Worm (Caenorhabditis elegans) whole organism, young adult: Measurements from ENCODE around the gene cka-2.
"Not testable (repeated sequence)": the region's sequence is repeated elsewhere in the genome, so short reads cannot be mapped to it uniquely, and the experiment has no call there.

ENCODE experiments used
- C17E4.6 ChIP-seq: fragments of 200-800 bp; sonication (Bioruptor generic); IDR thresholded peaks from 2 replicates; pipeline ENCODE4 v1.3.6; 2022; ENCODE audit warnings: missing genetic modification reagents, missing genetic modification characterization, missing compliant biosample characterization
- D2030.7 ChIP-seq: fragments of 200-800 bp; sonication (Bioruptor generic); IDR thresholded peaks from 2 replicates; pipeline ENCODE4 v1.3.6; 2022; ENCODE audit warnings: missing genetic modification reagents, missing genetic modification characterization, missing compliant biosample characterization
- F55B11.4 ChIP-seq: sonication (generic microtip); optimal IDR thresholded peaks from 2 replicates; lab custom pipeline; 2016; ENCODE audit warnings: missing compliant biosample characterization, missing genetic modification characterization, borderline replicate concordance; ENCODE audit not compliant: insufficient read depth
- T07F8.4 ChIP-seq: sonication (generic microtip); optimal IDR thresholded peaks from 2 replicates; lab custom pipeline; 2016; ENCODE audit warnings: mild to moderate bottlenecking, missing genetic modification characterization, moderate library complexity, missing compliant biosample characterization
- Y53F4B.3 ChIP-seq: fragments of 200-800 bp; sonication (Bioruptor generic); IDR thresholded peaks from 2 replicates; pipeline ENCODE4 v1.3.6; 2022; ENCODE audit warnings: missing genetic modification reagents, missing genetic modification characterization, missing compliant biosample characterization
- akir-1 ChIP-seq: fragments of 200-800 bp; sonication (Bioruptor generic); optimal IDR thresholded peaks from 2 replicates; lab custom pipeline; 2018; ENCODE audit warnings: mild to moderate bottlenecking, missing genetic modification characterization, moderate library complexity, missing compliant biosample characterization
- aptf-2 ChIP-seq: fragments of 200-800 bp; sonication (Bioruptor generic); conservative IDR thresholded peaks from 2 replicates; pipeline ENCODE4 v1.3.6; 2022; ENCODE audit warnings: missing genetic modification reagents, missing genetic modification characterization, missing compliant biosample characterization
- attf-6 ChIP-seq: fragments of 200-800 bp; sonication (Bioruptor generic); IDR thresholded peaks from 2 replicates; pipeline ENCODE4 v1.3.6; 2022; ENCODE audit warnings: missing genetic modification reagents, missing genetic modification characterization, missing compliant biosample characterization
- bed-1 ChIP-seq: fragments of 200-800 bp; sonication (Bioruptor generic); IDR thresholded peaks from 2 replicates; pipeline ENCODE4 v1.3.6; 2022; ENCODE audit warnings: missing genetic modification reagents, missing genetic modification characterization, missing compliant biosample characterization
- cebp-1 ChIP-seq, 2 experiments: fragments of 200-800 bp in 1 of 2; sonication (Bioruptor generic) in 1 of 2; sonication (generic microtip) in 1 of 2; IDR thresholded peaks in 1 of 2; optimal IDR thresholded peaks in 1 of 2; 2 replicates each; pipeline versions ENCODE4 v1.3.6 to Lab custom; 2017 to 2022; ENCODE audit warnings: missing compliant biosample characterization in 2 of 2, missing genetic modification characterization in 2 of 2, mild to moderate bottlenecking in 1 of 2, missing genetic modification reagents in 1 of 2, moderate library complexity in 1 of 2
- ceh-91 ChIP-seq: fragments of 200-800 bp; sonication (Bioruptor generic); IDR thresholded peaks from 2 replicates; pipeline ENCODE4 v1.3.6; 2022; ENCODE audit warnings: missing genetic modification reagents, missing genetic modification characterization, missing compliant biosample characterization
- die-1 ChIP-seq: sonication (generic microtip); optimal IDR thresholded peaks from 2 replicates; lab custom pipeline; 2016; ENCODE audit warnings: missing genotype, mild to moderate bottlenecking, missing genetic modification characterization, missing compliant biosample characterization
- efl-1 ChIP-seq: fragments of 150-350 bp; optimal IDR thresholded peaks from 2 replicates; lab custom pipeline; 2014; ENCODE audit warnings: missing biosample characterization, missing genetic modification reagents, missing genetic modification characterization
- ekl-4 ChIP-seq: fragments of 200-800 bp; sonication (Bioruptor generic); IDR thresholded peaks from 2 replicates; pipeline ENCODE4 v1.3.6; 2022; ENCODE audit warnings: missing genetic modification reagents, missing genetic modification characterization, missing compliant biosample characterization
- lag-1 ChIP-seq: fragments of 200-800 bp; sonication (Bioruptor generic); IDR thresholded peaks from 2 replicates; pipeline ENCODE4 v1.3.6; 2022; ENCODE audit warnings: missing genetic modification reagents, missing genetic modification characterization, missing compliant biosample characterization
- lin-54 ChIP-seq: fragments of 200-800 bp; sonication (Bioruptor generic); optimal IDR thresholded peaks from 2 replicates; lab custom pipeline; 2018; ENCODE audit warnings: mild to moderate bottlenecking, missing genetic modification characterization, missing compliant biosample characterization
- madf-3 ChIP-seq: fragments of 200-800 bp; sonication (Bioruptor generic); IDR thresholded peaks from 2 replicates; pipeline ENCODE4 v1.3.6; 2022; ENCODE audit warnings: missing genetic modification reagents, missing genetic modification characterization, missing compliant biosample characterization
- nhr-90 ChIP-seq: sonication (generic microtip); optimal IDR thresholded peaks from 2 replicates; lab custom pipeline; 2016; ENCODE audit warnings: missing genotype, mild to moderate bottlenecking, missing genetic modification characterization, missing compliant biosample characterization
- pha-4 ChIP-seq: fragments of 150-350 bp; sonication (generic microtip); optimal IDR thresholded peaks from 2 replicates; lab custom pipeline; 2014; ENCODE audit warnings: missing biosample characterization, missing genetic modification reagents, missing genetic modification characterization
- sdz-38 ChIP-seq: sonication (generic microtip); optimal IDR thresholded peaks from 2 replicates; lab custom pipeline; 2016; ENCODE audit warnings: missing genotype, missing genetic modification characterization, missing compliant biosample characterization
- somi-1 ChIP-seq: fragments of 200-800 bp; sonication (Bioruptor generic); optimal IDR thresholded peaks from 2 replicates; lab custom pipeline; 2018; ENCODE audit warnings: mild to moderate bottlenecking, missing genetic modification characterization, missing compliant biosample characterization
- sptf-2 ChIP-seq: fragments of 200-800 bp; sonication (Bioruptor generic); optimal IDR thresholded peaks from 2 replicates; lab custom pipeline; 2018; ENCODE audit warnings: mild to moderate bottlenecking, missing genetic modification characterization, missing compliant biosample characterization
- unc-62 ChIP-seq: fragments of 150-350 bp; optimal IDR thresholded peaks from 2 replicates; lab custom pipeline; 2014; ENCODE audit warnings: missing biosample characterization, missing genetic modification reagents, missing genetic modification characterization
- xnd-1 ChIP-seq: sonication (generic microtip); optimal IDR thresholded peaks from 2 replicates; lab custom pipeline; 2016; ENCODE audit warnings: missing genotype, missing genetic modification reagents, missing genetic modification characterization, missing compliant biosample characterization
- ztf-18 ChIP-seq: sonication (generic microtip); optimal IDR thresholded peaks from 2 replicates; lab custom pipeline; 2016; ENCODE audit warnings: missing genotype, mild to moderate bottlenecking, missing genetic modification characterization, missing compliant biosample characterization
- ztf-25 ChIP-seq: fragments of 200-800 bp; sonication (Bioruptor generic); IDR thresholded peaks from 2 replicates; pipeline ENCODE4 v1.3.6; 2022; ENCODE audit warnings: missing genetic modification reagents, missing genetic modification characterization, missing compliant biosample characterization

Gene cka-2

ce11 chrX:4328816-4329215, 42.9 kb downstream of the cka-2 start, which contains the start of gene C24A8.5:
Gene C24A8.5, minus strand, starts transcription at chrX:4328916.
- TF ChIP-seq ztf-25 (GFP tag; lab: Robert Waterston, UW) (no peak), Y53F4B.3 (GFP tag; lab: Robert Waterston, UW) (no peak), attf-6 (no peak), lag-1 (GFP tag; lab: Robert Waterston, UW) (no peak), pha-4 (tag; lab: Kevin White, UChicago) (no peak), C17E4.6 (GFP tag; lab: Robert Waterston, UW) (no peak), sdz-38 (no peak), lin-54 (GFP tag; lab: Kevin White, UChicago) (no peak), somi-1 (GFP tag; lab: Kevin White, UChicago) (no peak), ztf-18 (no peak), xnd-1 (tag; lab: Kevin White, UChicago) (no peak), akir-1 (GFP tag; lab: Kevin White, UChicago) (no peak), nhr-90 (no peak), aptf-2 (GFP tag; lab: Robert Waterston, UW) (no peak), efl-1 (no peak), cebp-1 (GFP tag; IDR thresholded peaks at IDR 0.05; lab: Robert Waterston, UW) (no peak), cebp-1 (tag; optimal IDR thresholded peaks at IDR 0.05; lab: Kevin White, UChicago) (no peak), unc-62 (no peak), F55B11.4 (tag; lab: Kevin White, UChicago) (no peak), bed-1 (GFP tag; lab: Robert Waterston, UW) (no peak)

ce11 chrX:4332305-4332704, 46.4 kb downstream of the cka-2 start, which contains the start of gene C24A8.6:
Gene C24A8.6, minus strand, starts transcription at chrX:4332405.
- TF ChIP-seq madf-3 (GFP tag; lab: Robert Waterston, UW); F55B11.4 (tag; lab: Kevin White, UChicago); T07F8.4 (tag; lab: Kevin White, UChicago): not testable (repeated sequence)

- TF ChIP-seq ceh-91; lin-54 (GFP tag; lab: Kevin White, UChicago); ekl-4 (GFP tag; lab: Robert Waterston, UW): not testable (repeated sequence)
- TF ChIP-seq, all 124 proteins: peak for 0; not testable (repeated sequence) for 124
Measured at ce11 chrX:4335950-4336349, 50.0 kb downstream of the cka-2 start, which contains the start of gene cst-2. Gene cst-2, minus strand, starts transcription at chrX:4336050.

- TF ChIP-seq D2030.7 (GFP tag; lab: Robert Waterston, UW); die-1; sptf-2: not testable (repeated sequence)
Measured at ce11 chrX:4339332-4339731, 53.4 kb downstream of the cka-2 start, which contains the start of gene cst-1. Gene cst-1, plus strand, starts transcription at chrX:4339632.
